Fruit fly (Drosophila melanogaster): ENCODE data around the gene CG15771.

CG15771 gene

dm6 chrX:5735268-5735941 lies 20.0 kb upstream of the CG15771 start (continued):
- peak; percentile 55 to 82 for TF ChIP-seq dpn (GFP tag; optimal IDR thresholded peaks at IDR 0.05)
- TF ChIP-seq CG10543 (GFP tag; optimal IDR thresholded peaks at IDR 0.05) = peak; percentile 27
- no peak for TF ChIP-seq MTF-1 (GFP tag; optimal IDR thresholded peaks at IDR 0.05; ENCODE audit: borderline replicate concordance)
- peak; percentile 31 for TF ChIP-seq Atf3 (GFP tag; optimal IDR thresholded peaks at IDR 0.05)
- TF ChIP-seq Mrtf (GFP tag; IDR thresholded peaks at IDR 0.05) = peak; percentile 71; the same call in 2 of the 3 replicates
- peak; percentile 86 for TF ChIP-seq dmrt99B (tag; optimal IDR thresholded peaks at IDR 0.05)
- no peak for TF ChIP-seq sna (GFP tag; IDR thresholded peaks at IDR 0.05; ENCODE audit: partially characterized antibody)
- no peak for TF ChIP-seq CG34224 (GFP tag; IDR thresholded peaks at IDR 0.05; ENCODE audit: partially characterized antibody)
- peak; percentile 45 for TF ChIP-seq CG1529 (GFP tag; optimal IDR thresholded peaks at IDR 0.05)
- TF ChIP-seq CG6654 (GFP tag; optimal IDR thresholded peaks at IDR 0.05) = no peak
- peak; percentile 40 for TF ChIP-seq CG13296 (GFP tag; optimal IDR thresholded peaks at IDR 0.05)
- TF ChIP-seq salm (tag; optimal IDR thresholded peaks at IDR 0.05) = peak; percentile 48
- peak; percentile 19 for TF ChIP-seq CG3838 (GFP tag; optimal IDR thresholded peaks at IDR 0.05)
- peak; percentile 82; the same call in 2 of the 3 replicates for TF ChIP-seq zfh1 (GFP tag; IDR thresholded peaks at IDR 0.05)
- peak; percentile 60 for TF ChIP-seq CG17385 (GFP tag; optimal IDR thresholded peaks at IDR 0.05)
- TF ChIP-seq CHES-1-like (GFP tag; optimal IDR thresholded peaks at IDR 0.05) = peak; percentile 37
- peak; percentile 82 for TF ChIP-seq Xbp1 (GFP tag; optimal IDR thresholded peaks at IDR 0.05)
- TF ChIP-seq CG15269 (tag; optimal IDR thresholded peaks at IDR 0.05) = peak; percentile 86
- peak; percentile 9 for TF ChIP-seq CG15696 (tag; optimal IDR thresholded peaks at IDR 0.05)
- TF ChIP-seq CG15011 (GFP tag; optimal IDR thresholded peaks at IDR 0.05) = peak; percentile 43
- peak; percentile 82 for TF ChIP-seq CG32532 (GFP tag; IDR thresholded peaks at IDR 0.05)
- no peak for TF ChIP-seq zen2 (GFP tag; IDR thresholded peaks at IDR 0.05; ENCODE audit: partially characterized antibody)
- peak; percentile 85 for TF ChIP-seq Ada2b (GFP tag; IDR thresholded peaks at IDR 0.05)
- no peak for TF ChIP-seq CG9797 (GFP tag; optimal IDR thresholded peaks at IDR 0.05)
- TF ChIP-seq HHEX (GFP tag; optimal IDR thresholded peaks at IDR 0.05) = peak; percentile 3
- TF ChIP-seq Atf-2 (GFP tag; optimal IDR thresholded peaks at IDR 0.05) = peak; percentile 43
- TF ChIP-seq HmgZ (tag; optimal IDR thresholded peaks at IDR 0.05) = peak; percentile 65
- TF ChIP-seq peb (GFP tag; IDR thresholded peaks at IDR 0.05) = peak; percentile 51
- TF ChIP-seq Abd-B (GFP tag; optimal IDR thresholded peaks at IDR 0.05) = peak; percentile 75
- peak; percentile 51 for TF ChIP-seq CG8281 (tag; optimal IDR thresholded peaks at IDR 0.05)
- TF ChIP-seq Trl (optimal IDR thresholded peaks at IDR 0.05) = no peak
- peak; percentile 49 for TF ChIP-seq Trl (GFP tag; optimal IDR thresholded peaks at IDR 0.05)
- peak; percentile 24 for TF ChIP-seq CG10462 (GFP tag; optimal IDR thresholded peaks at IDR 0.05)
- peak; percentile 44 for TF ChIP-seq CG16863 (GFP tag; optimal IDR thresholded peaks at IDR 0.05)
- TF ChIP-seq CG33557 (GFP tag; optimal IDR thresholded peaks at IDR 0.05) = peak; percentile 32
- TF ChIP-seq CG2712 (tag; optimal IDR thresholded peaks at IDR 0.05) = peak; percentile 87
- peak; percentile 71 for TF ChIP-seq phol (tag; optimal IDR thresholded peaks at IDR 0.05)
- no peak for TF ChIP-seq gt (GFP tag; IDR thresholded peaks at IDR 0.05)
- TF ChIP-seq CG14965 (GFP tag; optimal IDR thresholded peaks at IDR 0.05; ENCODE audit: borderline replicate concordance) = no peak
- peak; percentile 25 for TF ChIP-seq run (tag; optimal IDR thresholded peaks at IDR 0.05)
- peak; percentile 10 for TF ChIP-seq exex (tag; optimal IDR thresholded peaks at IDR 0.05)
- TF ChIP-seq rib (GFP tag; IDR thresholded peaks at IDR 0.05) = 0 out of 2 replicates have a peak, but pooled peaks have one; percentile 47
- peak; percentile 81 for TF ChIP-seq Fer1 (GFP tag; optimal IDR thresholded peaks at IDR 0.05)
- TF ChIP-seq Hsf (GFP tag; optimal IDR thresholded peaks at IDR 0.05) = peak; percentile 79
- peak; percentile 78 for TF ChIP-seq H2.0 (GFP tag; IDR thresholded peaks at IDR 0.05)
- peak; percentile 47 for TF ChIP-seq ssp (GFP tag; IDR thresholded peaks at IDR 0.05)
- TF ChIP-seq unpg (GFP tag; optimal IDR thresholded peaks at IDR 0.05) = peak; percentile 85
- no peak for TF ChIP-seq Kr (GFP tag; optimal IDR thresholded peaks at IDR 0.05)
- TF ChIP-seq vvl (GFP tag; IDR thresholded peaks at IDR 0.05) = peak; percentile 84

All from whole organism, embryonic.